Fruit fly (Drosophila melanogaster) ovary, adult (tissue): Measurements from ENCODE around the gene CG43773.

Experiments
- CG17801 ChIP-seq: fragments of 200-800 bp; optimal IDR thresholded peaks from 2 replicates; lab custom pipeline; 2019; ENCODE audit warnings: missing biosample characterization, mild to moderate bottlenecking, missing genetic modification characterization, moderate library complexity; ENCODE audit not compliant: partially characterized antibody

The CG43773 gene

DNA sequence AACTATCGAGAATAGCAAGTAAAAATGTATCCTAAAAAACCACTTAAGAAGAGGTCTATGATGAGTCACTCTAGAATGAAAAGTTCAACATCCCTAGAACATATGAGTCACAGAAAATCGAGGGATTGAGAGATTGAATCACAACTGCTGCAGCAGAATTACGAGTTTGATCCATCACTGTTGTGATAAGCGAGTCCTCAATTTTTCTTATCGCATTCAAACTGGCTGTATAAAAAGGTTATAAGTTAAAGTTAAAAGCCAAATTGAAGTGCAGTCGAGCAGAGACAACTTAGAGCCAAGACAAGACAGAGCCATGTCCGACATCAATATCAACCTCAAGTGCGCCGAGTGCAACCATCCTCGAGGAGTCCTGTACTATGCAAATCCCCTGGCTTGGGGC, at the start of gene CG43773:
CG43773 (plus strand) TSS at position 301 of the 400 bp plus-strand sequence.
- TF ChIP-seq CG17801 (GFP tag; lab: Kevin White, UChicago) = no peak

DNA sequence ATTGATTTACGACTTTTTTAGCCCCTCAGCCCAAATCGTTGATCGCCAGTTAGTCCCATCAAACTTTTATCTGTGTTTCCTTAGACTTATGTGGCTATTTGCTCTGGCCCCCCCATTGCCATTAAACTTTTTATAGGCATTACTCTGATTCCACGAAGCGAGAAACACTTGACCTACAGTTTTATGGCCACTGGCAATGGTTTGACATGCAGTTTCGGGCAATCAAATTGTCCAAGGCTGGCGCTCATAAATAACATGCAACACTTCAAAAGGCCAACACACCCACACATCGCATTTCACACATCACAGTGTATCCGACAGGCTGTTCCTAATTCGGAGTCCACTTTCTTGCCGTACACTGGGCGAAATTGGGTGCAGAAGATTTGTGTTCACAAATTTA, 39.2 kb upstream of the CG43773 start:
- TF ChIP-seq CG17801 (GFP tag; lab: Kevin White, UChicago) = no peak

DNA sequence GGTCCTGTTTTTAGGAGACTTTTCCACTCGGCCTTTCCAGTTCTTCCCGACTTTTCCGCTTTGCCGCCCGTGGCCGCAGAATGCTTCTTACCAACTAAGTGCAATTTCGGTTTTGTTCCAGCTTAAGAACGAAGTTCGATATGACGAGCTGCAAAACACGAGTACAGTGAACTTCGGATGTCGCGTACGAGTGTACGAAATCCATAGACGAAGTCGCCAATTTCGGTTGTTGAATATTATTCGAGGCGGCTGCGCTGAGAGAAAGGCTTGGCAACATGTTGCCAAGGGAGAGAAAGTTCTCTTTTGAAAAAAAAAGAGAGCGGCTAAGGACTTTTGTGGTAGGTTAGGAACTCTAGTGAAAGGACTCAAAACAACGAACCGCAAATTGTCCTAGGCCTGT, 15.9 kb upstream of the CG43773 start, which contains the start of gene fred:
fred (minus strand) TSS at position 76 of the 400 bp plus-strand sequence.
- no peak for TF ChIP-seq CG17801 (GFP tag; lab: Kevin White, UChicago)

DNA sequence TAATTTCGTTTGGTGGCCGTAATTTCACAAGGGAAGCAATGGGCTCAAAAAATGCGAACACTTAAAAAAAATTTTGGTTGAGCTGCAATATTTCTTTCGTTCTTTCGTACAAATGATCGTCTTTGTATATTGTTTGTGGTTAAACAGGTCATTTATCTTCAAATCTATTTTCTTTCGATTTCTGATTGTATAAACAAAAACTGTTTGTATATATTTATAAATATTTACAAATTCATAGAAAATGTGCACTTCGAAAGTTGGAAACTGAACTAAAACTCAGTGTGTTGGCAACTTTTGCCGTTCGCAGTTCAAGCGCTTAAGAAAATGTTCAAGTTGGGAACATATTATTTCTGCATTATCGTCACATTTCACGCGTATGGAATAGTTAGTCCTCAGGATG, 7.8 kb upstream of the CG43773 start, which contains the start of gene CG43797:
CG43797 (plus strand) TSS at position 301 of the 400 bp plus-strand sequence.
- TF ChIP-seq CG17801 (GFP tag; lab: Kevin White, UChicago) = no peak

DNA sequence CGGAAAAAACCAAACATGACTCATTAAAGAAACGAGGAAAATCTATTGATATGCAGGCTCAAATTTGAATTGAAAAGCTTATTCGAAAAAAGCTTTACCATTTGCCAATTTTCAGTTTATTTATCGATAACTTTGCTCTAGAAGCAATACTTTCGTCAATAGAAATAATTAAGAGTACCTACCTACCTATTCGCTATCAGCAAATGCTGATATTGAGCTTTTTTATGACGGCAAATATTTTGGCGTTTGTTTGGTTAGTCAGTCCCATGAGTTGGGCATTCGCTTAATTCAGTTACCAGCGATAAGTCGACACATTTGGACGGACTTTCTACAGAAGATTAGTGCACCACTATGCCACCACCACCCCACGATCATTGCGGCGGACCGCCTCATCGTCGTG, 3.7 kb upstream of the CG43773 start, which contains the start of gene CG34176:
CG34176 (plus strand) TSS at position 301 of the 400 bp plus-strand sequence.
- TF ChIP-seq CG17801 (GFP tag; lab: Kevin White, UChicago) = no peak

DNA sequence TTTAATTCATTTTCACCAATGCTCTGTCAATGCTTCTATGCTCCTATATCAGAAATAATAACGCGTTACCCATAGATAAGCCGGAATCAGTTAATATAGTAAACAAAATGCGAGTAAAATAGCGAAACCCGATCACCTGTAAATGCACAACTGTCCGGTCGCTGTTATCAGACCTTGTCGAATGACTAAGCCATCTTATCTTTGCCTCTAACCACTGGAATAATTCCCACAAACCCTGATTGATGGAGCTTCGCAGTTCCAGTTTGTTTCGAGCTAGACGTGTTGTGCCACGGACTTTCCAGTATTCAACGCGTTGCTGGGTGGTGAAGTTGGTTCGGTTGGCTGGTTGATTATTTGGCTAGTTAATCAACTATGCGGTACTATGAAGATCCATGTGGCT, 2.8 kb upstream of the CG43773 start, which contains the start of gene CG15422:
CG15422 (plus strand) TSS at position 301 of the 400 bp plus-strand sequence.
- TF ChIP-seq CG17801 (GFP tag; lab: Kevin White, UChicago) = no peak

DNA sequence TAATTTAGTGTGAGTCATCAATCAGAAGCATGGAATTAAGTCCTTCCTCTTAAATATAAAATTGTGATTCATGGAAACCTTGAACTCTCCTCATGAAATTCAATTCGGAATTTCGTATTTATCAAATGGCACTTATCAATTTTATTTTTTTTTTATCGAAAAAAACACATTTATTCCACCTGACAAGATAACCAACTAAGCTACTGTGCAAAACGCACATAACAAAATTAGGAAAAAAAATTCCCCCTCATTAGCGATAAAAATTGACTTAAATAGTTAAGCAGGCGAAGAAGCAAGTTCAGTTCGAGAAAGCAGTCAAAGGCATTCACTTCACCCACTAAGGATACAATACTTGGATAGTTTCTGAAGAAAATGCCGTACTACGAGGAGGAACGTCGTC, 1.7 kb upstream of the CG43773 start, which contains the start of gene CG15423:
CG15423 (plus strand) TSS at position 301 of the 400 bp plus-strand sequence.
- no peak for TF ChIP-seq CG17801 (GFP tag; lab: Kevin White, UChicago)

DNA sequence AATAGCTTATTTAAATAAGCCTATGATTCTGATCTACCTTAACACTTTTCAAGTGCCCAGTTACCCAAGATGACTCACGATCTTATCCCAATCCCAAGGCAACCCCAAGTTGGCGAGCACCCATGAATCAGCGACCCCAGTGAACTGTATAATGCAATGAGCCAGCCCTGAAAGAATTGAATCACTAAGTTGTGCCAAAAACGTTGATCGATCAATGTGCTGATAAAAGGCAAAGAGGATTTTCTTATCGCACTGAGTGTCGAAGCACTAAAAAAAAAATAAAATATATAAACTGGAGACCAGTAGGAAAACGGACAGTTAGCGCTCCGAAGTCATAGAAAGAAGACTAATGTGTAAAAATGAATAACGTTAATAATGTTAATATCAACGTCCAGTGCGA, 863 bp downstream of the CG43773 start, which contains the start of gene CG43774:
CG43774 (plus strand) TSS at position 301 of the 400 bp plus-strand sequence.
- TF ChIP-seq CG17801 (GFP tag; lab: Kevin White, UChicago) = no peak

DNA sequence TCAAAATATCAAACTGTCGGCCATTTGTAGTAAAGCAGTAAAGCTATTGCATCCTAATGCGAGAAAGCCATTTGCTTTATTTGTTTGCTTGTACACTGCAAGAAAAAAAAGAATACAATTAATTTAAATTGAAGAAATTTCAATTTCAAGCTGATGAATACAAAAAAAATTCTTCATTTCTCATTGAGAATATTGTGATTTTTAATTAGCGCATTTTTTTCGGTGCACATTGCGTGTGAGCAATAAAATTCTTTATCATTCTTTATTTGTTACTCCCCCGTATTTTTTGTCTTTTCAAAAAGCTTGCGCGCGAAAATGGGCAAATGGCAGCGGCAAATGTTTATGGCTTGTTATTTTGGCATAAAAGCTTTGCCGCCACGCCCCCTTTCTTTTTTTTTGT, 4.6 kb downstream of the CG43773 start:
- no peak for TF ChIP-seq CG17801 (GFP tag; lab: Kevin White, UChicago)

DNA sequence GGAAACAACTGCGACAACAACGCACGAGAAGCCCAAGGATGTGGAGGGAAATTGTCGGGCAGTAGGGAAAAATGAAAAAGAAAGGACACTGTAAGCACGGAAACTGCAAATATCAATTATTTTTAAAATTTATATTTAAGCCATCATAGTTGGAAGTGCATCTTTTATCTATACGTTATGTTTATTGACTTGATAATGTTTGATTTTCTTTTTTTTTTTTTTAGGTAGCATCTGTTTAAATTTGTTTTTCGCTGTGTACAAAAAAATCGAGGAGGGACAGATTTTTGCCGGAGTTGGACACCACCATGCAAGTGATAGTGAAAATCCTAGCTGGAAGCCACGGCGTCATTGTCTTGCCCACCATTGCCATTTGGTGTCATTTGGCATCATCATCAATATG, 11.7 kb downstream of the CG43773 start:
- no peak for TF ChIP-seq CG17801 (GFP tag; lab: Kevin White, UChicago)

DNA sequence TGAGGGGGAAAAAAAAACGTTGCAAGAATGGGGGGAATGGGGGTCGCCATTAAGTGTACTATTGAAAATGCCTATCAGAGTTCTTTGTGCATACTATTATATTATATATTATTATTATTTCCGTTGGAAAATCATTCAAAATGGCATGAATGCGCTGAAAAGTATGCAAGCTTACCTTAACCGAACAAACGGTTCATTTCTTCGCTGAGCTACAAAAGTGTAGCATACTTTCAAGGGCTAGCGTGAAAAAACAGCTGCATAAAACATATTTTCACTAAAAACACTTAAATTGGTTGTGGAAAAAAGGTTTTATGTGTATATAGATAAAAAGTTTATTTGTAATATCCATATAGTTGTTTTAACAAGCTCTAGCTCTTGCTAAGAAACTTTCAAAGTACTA, 12.3 kb downstream of the CG43773 start:
- TF ChIP-seq CG17801 (GFP tag; lab: Kevin White, UChicago) = no peak

DNA sequence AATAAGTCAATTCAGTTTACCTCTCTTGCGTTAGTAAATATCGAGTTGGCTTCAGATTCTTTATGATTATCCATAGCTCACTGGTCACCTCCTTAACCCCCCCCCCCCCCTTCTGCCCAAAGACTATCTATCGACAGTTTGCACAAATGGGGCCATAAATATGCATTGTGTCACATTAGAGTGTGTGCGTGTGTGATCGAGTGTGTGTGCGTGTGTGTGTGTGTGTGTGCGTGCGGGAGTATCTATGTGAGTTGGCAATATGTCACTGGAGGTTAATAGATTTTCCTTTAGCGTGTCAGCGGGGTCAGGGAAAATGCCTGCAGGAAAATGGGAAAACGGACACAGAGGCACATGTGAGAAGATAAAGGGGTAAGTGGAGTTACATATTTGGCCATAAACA, 12.7 kb downstream of the CG43773 start:
- TF ChIP-seq CG17801 (GFP tag; lab: Kevin White, UChicago) = no peak

DNA sequence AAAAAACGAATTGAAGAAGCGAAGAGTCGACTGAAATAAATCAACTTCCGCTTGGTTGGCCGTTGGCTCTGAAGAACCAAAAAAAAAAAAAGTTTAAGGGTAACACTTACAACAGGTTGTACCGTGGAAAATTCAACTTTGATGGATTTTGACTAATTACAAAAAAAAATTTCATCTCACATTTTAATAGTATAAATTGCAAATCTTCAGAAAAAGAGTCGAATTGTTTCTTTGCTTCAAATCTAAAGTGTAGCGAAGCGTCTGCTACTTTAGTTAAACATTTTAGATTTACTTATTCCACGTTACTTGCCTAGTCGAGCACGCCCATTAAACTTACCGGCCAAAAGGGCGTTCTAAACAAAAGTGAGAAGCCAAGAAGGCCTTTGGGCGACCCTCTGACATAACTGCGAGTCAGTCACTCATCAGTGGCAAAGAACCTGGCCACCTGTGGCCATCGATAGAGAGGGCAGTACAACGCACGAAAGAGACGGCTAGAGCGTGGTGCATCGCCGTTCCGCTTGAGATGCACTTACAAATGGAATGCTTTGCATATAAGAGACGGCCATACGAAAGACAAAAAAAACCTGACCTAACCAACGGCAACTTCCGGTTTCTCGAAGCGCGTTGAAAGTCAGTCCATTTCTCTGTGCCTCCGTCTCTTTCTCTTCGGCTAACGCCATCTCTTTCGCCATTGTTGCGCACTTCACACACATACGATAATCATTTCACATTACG, 14.3 kb downstream of the CG43773 start:
- TF ChIP-seq CG17801 (GFP tag; lab: Kevin White, UChicago) = no peak

DNA sequence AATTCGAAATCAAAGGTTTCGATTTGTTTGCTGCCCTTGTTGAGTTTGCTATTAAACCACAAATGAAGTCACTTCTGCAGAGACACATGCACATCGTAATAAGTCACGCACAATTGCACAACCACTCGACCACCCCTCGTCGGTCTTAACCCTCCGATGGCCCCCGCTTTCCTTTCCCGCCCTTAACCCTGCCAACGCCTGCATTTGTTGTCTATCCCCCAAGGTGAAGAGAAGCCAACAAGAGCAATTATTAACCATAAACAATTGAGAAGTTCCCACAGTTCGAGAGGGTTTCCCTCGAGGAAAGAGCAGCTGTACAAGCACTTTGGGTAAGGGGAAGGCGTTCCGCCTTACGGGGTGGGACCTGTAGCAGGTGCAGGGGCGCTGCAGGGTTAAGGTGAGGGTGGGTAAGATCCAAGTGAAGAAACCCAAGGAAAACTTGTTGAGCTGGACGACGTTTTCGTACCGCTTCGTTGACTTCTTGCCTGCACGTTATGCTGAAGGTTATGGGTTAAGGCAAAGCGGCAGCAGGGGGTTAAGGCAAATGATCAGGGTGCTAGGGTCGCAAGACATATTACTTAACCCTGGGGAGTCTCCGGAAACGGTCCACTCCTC, 15.9 kb downstream of the CG43773 start:
- TF ChIP-seq CG17801 (GFP tag; lab: Kevin White, UChicago) = no peak

DNA sequence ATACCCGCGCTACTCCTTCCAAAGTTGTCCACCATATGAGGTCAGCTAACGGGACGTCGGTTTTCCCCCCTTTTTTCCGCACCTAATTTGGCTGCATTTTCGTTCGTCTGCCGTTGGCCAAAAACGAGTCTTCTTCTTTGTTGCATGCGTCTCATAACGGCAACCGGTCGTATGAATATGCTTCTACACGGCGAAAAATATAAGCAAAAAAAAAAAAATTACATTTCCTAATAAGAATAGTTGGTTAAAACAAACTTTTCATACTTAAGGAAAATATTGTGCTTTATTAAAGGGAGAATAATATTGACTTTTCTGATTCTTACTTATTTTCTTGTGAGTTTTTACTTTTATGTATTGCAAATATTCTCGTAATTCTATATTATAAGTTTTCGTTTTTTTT, 17.6 kb downstream of the CG43773 start:
- TF ChIP-seq CG17801 (GFP tag; lab: Kevin White, UChicago) = no peak

DNA sequence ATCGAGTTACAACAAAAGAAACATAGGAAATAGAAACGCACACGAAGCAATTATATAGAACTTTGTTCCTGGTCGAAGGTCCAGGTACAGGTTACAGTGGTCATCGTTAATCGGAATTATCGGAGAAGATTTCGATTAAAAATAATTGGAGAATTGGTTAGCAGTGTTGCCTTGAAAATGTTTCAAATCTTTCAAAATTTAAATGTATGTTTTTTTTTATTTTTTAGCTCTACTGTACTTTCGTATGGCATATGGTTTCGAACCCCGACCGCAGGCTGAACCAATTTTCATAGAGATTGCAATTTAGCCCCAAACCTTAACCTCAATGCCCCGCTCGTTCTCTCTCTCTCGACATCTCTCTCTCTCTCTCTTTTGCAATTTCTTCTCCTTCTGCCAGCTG, 20.5 kb downstream of the CG43773 start:
- no peak for TF ChIP-seq CG17801 (GFP tag; lab: Kevin White, UChicago)
